Fruit fly (Drosophila melanogaster) whole organism, embryonic: ENCODE data around the gene APP-BP1.

Experiments used
- Aef1 ChIP-seq: fragments of 200-800 bp; sonication (Bioruptor generic); IDR thresholded peaks from 3 replicates; pipeline ENCODE4 v1.3.6; 2022; ENCODE audit warnings: missing biosample characterization, missing genetic modification characterization
- CG10543 ChIP-seq: fragments of 200-800 bp; sonication (Bioruptor generic); optimal IDR thresholded peaks from 3 replicates; lab custom pipeline; 2017; ENCODE audit warnings: missing biosample characterization, mild to moderate bottlenecking, missing genetic modification characterization, moderate library complexity
- CG11560 ChIP-seq: fragments of 200-800 bp; sonication (Bioruptor generic); IDR thresholded peaks from 3 replicates; pipeline ENCODE4 v1.3.6; 2022; ENCODE audit warnings: missing biosample characterization, missing genetic modification characterization
- CG15514 ChIP-seq: fragments of 200-800 bp; sonication (Bioruptor generic); optimal IDR thresholded peaks from 3 replicates; lab custom pipeline; 2017; ENCODE audit warnings: missing biosample characterization, missing genetic modification characterization, mild to moderate bottlenecking, moderate library complexity, missing genetic modification reagents
- CG4617 ChIP-seq: fragments of 200-800 bp; sonication (Bioruptor generic); optimal IDR thresholded peaks from 3 replicates; lab custom pipeline; 2016; ENCODE audit warnings: missing biosample characterization, missing genetic modification characterization, borderline replicate concordance
- CG6689 ChIP-seq: fragments of 200-800 bp; sonication (Bioruptor generic); IDR thresholded peaks from 2 replicates; pipeline ENCODE4 v1.3.6; 2022; ENCODE audit warnings: missing biosample characterization, missing genetic modification characterization
- CG7372 ChIP-seq: fragments of 200-800 bp; sonication (Bioruptor generic); IDR thresholded peaks from 2 replicates; pipeline ENCODE4 v1.3.6; 2022; ENCODE audit warnings: missing biosample characterization, missing genetic modification characterization
- CG7963 ChIP-seq: fragments of 200-800 bp; sonication (Bioruptor generic); IDR thresholded peaks from 3 replicates; pipeline ENCODE4 v1.3.6; 2022; ENCODE audit warnings: missing biosample characterization, missing genetic modification characterization; ENCODE audit not compliant: partially characterized antibody
- CG8944 ChIP-seq: fragments of 200-800 bp; sonication (Bioruptor generic); optimal IDR thresholded peaks from 3 replicates; lab custom pipeline; 2016; ENCODE audit warnings: missing biosample characterization, missing genetic modification characterization
- CG9727 ChIP-seq: fragments of 200-800 bp; sonication (Bioruptor generic); optimal IDR thresholded peaks from 3 replicates; lab custom pipeline; 2017; ENCODE audit warnings: missing biosample characterization, mild to moderate bottlenecking, missing genetic modification characterization
- CG9797 ChIP-seq: fragments of 200-800 bp; sonication (Bioruptor generic); optimal IDR thresholded peaks from 3 replicates; lab custom pipeline; 2018; ENCODE audit warnings: missing biosample characterization, mild to moderate bottlenecking, missing genetic modification characterization
- Camta ChIP-seq: fragments of 200-800 bp; sonication (Bioruptor generic); optimal IDR thresholded peaks from 2 replicates; lab custom pipeline; 2016; ENCODE audit warnings: missing biosample characterization, missing genetic modification characterization
- Dll ChIP-seq: fragments of 200-800 bp; sonication (Bioruptor generic); IDR thresholded peaks from 4 replicates; pipeline ENCODE4 v1.3.6; 2022; ENCODE audit warnings: missing biosample characterization, missing genetic modification characterization; ENCODE audit not compliant: partially characterized antibody
- Dp ChIP-seq: fragments of 200-800 bp; sonication (Bioruptor generic); optimal IDR thresholded peaks from 2 replicates; lab custom pipeline; 2018; ENCODE audit warnings: missing biosample characterization, mild to moderate bottlenecking, missing genetic modification characterization, moderate library complexity
- E2f2 ChIP-seq: fragments of 200-800 bp; sonication (Bioruptor generic); IDR thresholded peaks from 2 replicates; pipeline ENCODE4 v1.3.6; 2022; ENCODE audit warnings: missing biosample characterization, missing genetic modification characterization
- Fer3 ChIP-seq: fragments of 200-800 bp; sonication (Bioruptor generic); optimal IDR thresholded peaks from 2 replicates; lab custom pipeline; 2018; ENCODE audit warnings: missing biosample characterization, mild to moderate bottlenecking, missing genetic modification characterization, moderate library complexity
- GATAe ChIP-seq: fragments of 200-800 bp; sonication (Bioruptor generic); conservative IDR thresholded peaks from 2 replicates; pipeline ENCODE4 v1.3.6; 2022; ENCODE audit warnings: missing biosample characterization, missing genetic modification characterization
- H15 ChIP-seq: fragments of 200-800 bp; sonication (Bioruptor generic); IDR thresholded peaks from 3 replicates; pipeline ENCODE4 v1.3.6; 2022; ENCODE audit warnings: missing biosample characterization, missing genetic modification characterization
- H2.0 ChIP-seq: fragments of 200-800 bp; sonication (Bioruptor generic); IDR thresholded peaks from 2 replicates; pipeline ENCODE4 v1.3.6; 2022; ENCODE audit warnings: missing biosample characterization, missing genetic modification characterization
- HmgD ChIP-seq: fragments of 200-800 bp; sonication (Bioruptor generic); optimal IDR thresholded peaks from 3 replicates; lab custom pipeline; 2016; ENCODE audit warnings: missing biosample characterization, missing genetic modification characterization
- HmgZ ChIP-seq: fragments of 200-800 bp; sonication (Bioruptor generic); optimal IDR thresholded peaks from 2 replicates; lab custom pipeline; 2018; ENCODE audit warnings: missing biosample characterization, mild to moderate bottlenecking, missing genetic modification characterization
- Hr78 ChIP-seq, 2 experiments: fragments of 200-800 bp in 1 of 2; fragments of >200 bp in 1 of 2; sonication (Bioruptor generic) in 1 of 2; optimal IDR thresholded peaks; 2 replicates each; lab custom pipeline; 2017 to 2019; ENCODE audit warnings: missing biosample characterization in 2 of 2, missing genetic modification characterization in 2 of 2, mild to moderate bottlenecking in 1 of 2, moderate library complexity in 1 of 2
- MBD-R2 ChIP-seq: fragments of 200-800 bp; sonication (Bioruptor generic); IDR thresholded peaks from 2 replicates; pipeline ENCODE4 v1.3.6; 2022; ENCODE audit warnings: missing biosample characterization, missing genetic modification characterization
- MESR4 ChIP-seq: fragments of 200-800 bp; sonication (Bioruptor generic); optimal IDR thresholded peaks from 2 replicates; lab custom pipeline; 2018; ENCODE audit warnings: missing biosample characterization, mild to moderate bottlenecking, missing genetic modification characterization, moderate library complexity
- Nf-YA ChIP-seq: fragments of 200-800 bp; sonication (Bioruptor generic); IDR thresholded peaks from 2 replicates; pipeline ENCODE4 v1.3.6; 2022; ENCODE audit warnings: missing biosample characterization, missing genetic modification characterization
- Opbp ChIP-seq: fragments of 200-800 bp; sonication (Bioruptor generic); IDR thresholded peaks from 3 replicates; pipeline ENCODE4 v1.3.6; 2022; ENCODE audit warnings: missing biosample characterization, missing genetic modification characterization; ENCODE audit not compliant: partially characterized antibody
- PHDP ChIP-seq: fragments of 200-800 bp; sonication (Bioruptor generic); optimal IDR thresholded peaks from 3 replicates; lab custom pipeline; 2018; ENCODE audit warnings: missing biosample characterization, mild to moderate bottlenecking, missing genetic modification characterization, moderate library complexity
- Pdp1 ChIP-seq, 2 experiments: fragments of 200-800 bp; sonication (Bioruptor generic); optimal IDR thresholded peaks; 3 replicates each; lab custom pipeline; 2016; ENCODE audit warnings: missing biosample characterization in 2 of 2, missing genetic modification characterization in 2 of 2, mild to moderate bottlenecking in 1 of 2, moderate library complexity in 1 of 2
- Sry-β ChIP-seq: fragments of 200-800 bp; sonication (Bioruptor generic); optimal IDR thresholded peaks from 2 replicates; lab custom pipeline; 2018; ENCODE audit warnings: missing biosample characterization, mild to moderate bottlenecking, missing genetic modification characterization, moderate library complexity
- Xbp1 ChIP-seq: fragments of 200-800 bp; sonication (Bioruptor generic); optimal IDR thresholded peaks from 3 replicates; lab custom pipeline; 2016; ENCODE audit warnings: missing biosample characterization, mild to moderate bottlenecking, missing genetic modification characterization
- YL-1 ChIP-seq: fragments of 200-800 bp; sonication (Bioruptor generic); optimal IDR thresholded peaks from 3 replicates; lab custom pipeline; 2017; ENCODE audit warnings: missing biosample characterization, mild to moderate bottlenecking, missing genetic modification characterization
- br ChIP-seq: fragments of >200 bp; optimal IDR thresholded peaks from 2 replicates; lab custom pipeline; 2017
- crp ChIP-seq, 2 experiments: fragments of 200-800 bp; sonication (Bioruptor generic); optimal IDR thresholded peaks; 2 replicates in 1 of 2; 3 replicates in 1 of 2; lab custom pipeline; 2017; ENCODE audit warnings: missing biosample characterization in 2 of 2, missing genetic modification characterization in 2 of 2, mild to moderate bottlenecking in 1 of 2, moderate library complexity in 1 of 2
- hbn ChIP-seq: fragments of 200-800 bp; sonication (Bioruptor generic); IDR thresholded peaks from 2 replicates; pipeline ENCODE4 v1.3.6; 2022; ENCODE audit warnings: missing biosample characterization, missing genetic modification characterization; ENCODE audit not compliant: partially characterized antibody
- jigr1 ChIP-seq: fragments of 200-800 bp; sonication (Bioruptor generic); IDR thresholded peaks from 3 replicates; pipeline ENCODE4 v1.3.6; 2022; ENCODE audit warnings: missing biosample characterization, missing genetic modification characterization
- lab ChIP-seq: fragments of 200-800 bp; sonication (Bioruptor generic); optimal IDR thresholded peaks from 3 replicates; lab custom pipeline; 2017; ENCODE audit warnings: missing biosample characterization, missing genetic modification characterization, mild to moderate bottlenecking, moderate library complexity, missing genetic modification reagents
- nom ChIP-seq: fragments of 200-800 bp; sonication (Bioruptor generic); optimal IDR thresholded peaks from 2 replicates; lab custom pipeline; 2017; ENCODE audit warnings: missing biosample characterization, missing genetic modification characterization, mild to moderate bottlenecking, moderate library complexity, missing genetic modification reagents
- psq ChIP-seq: fragments of 200-800 bp; sonication (Bioruptor generic); optimal IDR thresholded peaks from 2 replicates; lab custom pipeline; 2017; ENCODE audit warnings: missing biosample characterization, missing genetic modification characterization
- pzg ChIP-seq: fragments of 200-800 bp; sonication (Bioruptor generic); optimal IDR thresholded peaks from 3 replicates; lab custom pipeline; 2018; ENCODE audit warnings: missing biosample characterization, mild to moderate bottlenecking, missing genetic modification characterization, moderate library complexity
- row ChIP-seq: fragments of 200-800 bp; sonication (Bioruptor generic); IDR thresholded peaks from 3 replicates; pipeline ENCODE4 v1.3.6; 2022; ENCODE audit warnings: missing biosample characterization, missing genetic modification characterization
- stwl ChIP-seq: fragments of 200-800 bp; sonication (Bioruptor generic); optimal IDR thresholded peaks from 3 replicates; lab custom pipeline; 2018; ENCODE audit warnings: missing biosample characterization, mild to moderate bottlenecking, missing genetic modification characterization, moderate library complexity

Gene APP-BP1

dm6 chr3L:11061200-11061599, 37.0 kb upstream of the APP-BP1 start, which contains the start of the genes CG6321 and Blos2 (continued):
- TF ChIP-seq br (lab: Kevin White, UChicago): no peak
- peak; percentile 55; the same call in 1 of the 2 replicates for TF ChIP-seq GATAe (GFP tag; lab: Robert Waterston, UW)
- TF ChIP-seq CG11560 (tag; lab: Robert Waterston, UW): no peak
- no peak for TF ChIP-seq H2.0 (GFP tag; lab: Robert Waterston, UW)
- no peak for TF ChIP-seq Opbp (GFP tag; lab: Robert Waterston, UW)
- TF ChIP-seq lab (GFP tag; lab: Kevin White, UChicago): peak; percentile 86
- no peak for TF ChIP-seq CG7963 (GFP tag; lab: Robert Waterston, UW)
- no peak for TF ChIP-seq CG8944 (GFP tag; lab: Kevin White, UChicago)
- no peak for TF ChIP-seq psq (GFP tag; lab: Kevin White, UChicago)
- TF ChIP-seq CG9797 (GFP tag; lab: Kevin White, UChicago): no peak
- peak; percentile 64 for TF ChIP-seq CG9727 (GFP tag; lab: Kevin White, UChicago)

dm6 chr3L:11062441-11062840, 35.8 kb upstream of the APP-BP1 start, which contains the start of gene CG32069:
Gene CG32069, minus strand, starts transcription at chr3L:11062614.
- TF ChIP-seq Dp (GFP tag; lab: Kevin White, UChicago): peak; percentile 84
- no peak for TF ChIP-seq CG10543
- TF ChIP-seq Camta: no peak
- no peak for TF ChIP-seq HmgD (GFP tag; lab: Kevin White, UChicago)
- peak; percentile 5 for TF ChIP-seq CG4617 (GFP tag; lab: Kevin White, UChicago)
- no peak for TF ChIP-seq PHDP
- no peak for TF ChIP-seq Hr78 (GFP tag; optimal IDR thresholded peaks at IDR 0.05; lab: Kevin White, UChicago)
- no peak for TF ChIP-seq Nf-YA (GFP tag; lab: Robert Waterston, UW)
- no peak for TF ChIP-seq CG7372 (GFP tag; lab: Robert Waterston, UW)
- no peak for TF ChIP-seq nom (GFP tag; lab: Kevin White, UChicago)
- TF ChIP-seq E2f2 (GFP tag; lab: Robert Waterston, UW): peak; percentile 88
- TF ChIP-seq Sry-β: peak; percentile 81
- peak; percentile 73 for TF ChIP-seq MBD-R2 (GFP tag; lab: Robert Waterston, UW)
- peak; percentile 39; the same call in 1 of the 3 replicates for TF ChIP-seq row (GFP tag; lab: Robert Waterston, UW)
- 0 out of 2 replicates have a peak, but pooled peaks have one; percentile 20 for TF ChIP-seq hbn (GFP tag; lab: Robert Waterston, UW)
- TF ChIP-seq crp (GFP tag; optimal IDR thresholded peaks at IDR 0.05; lab: Kevin White, UChicago): peak in 1 of 2 experiments; percentile 86
- no peak for TF ChIP-seq CG6689 (GFP tag; lab: Robert Waterston, UW)
- TF ChIP-seq jigr1 (GFP tag; lab: Robert Waterston, UW): no peak
- TF ChIP-seq Dll: no peak
- peak; percentile 0 for TF ChIP-seq HmgZ
- TF ChIP-seq Aef1: no peak
- TF ChIP-seq YL-1 (GFP tag; lab: Kevin White, UChicago): peak; percentile 11
- no peak for TF ChIP-seq CG11560 (tag; lab: Robert Waterston, UW)
- peak; percentile 53 for TF ChIP-seq pzg (GFP tag; lab: Kevin White, UChicago)
- peak; percentile 54 for TF ChIP-seq MESR4 (GFP tag; lab: Kevin White, UChicago)
- no peak for TF ChIP-seq br (lab: Kevin White, UChicago)
- TF ChIP-seq Fer3 (tag; lab: Kevin White, UChicago): no peak
- peak; percentile 36 for TF ChIP-seq CG15514
- TF ChIP-seq H15: no peak
- TF ChIP-seq Pdp1 (GFP tag; optimal IDR thresholded peaks at IDR 0.05; lab: Kevin White, UChicago): peak in 1 of 2 experiments; percentile 75
- TF ChIP-seq stwl (tag; lab: Kevin White, UChicago): peak; percentile 7
- peak; percentile 16 for TF ChIP-seq Xbp1 (GFP tag; lab: Kevin White, UChicago)
